Worm (Caenorhabditis elegans) whole organism, L4/young adult: ENCODE measurements around the gene F09F9.3.

Experiments used
- W03F9.2 ChIP-seq: fragments of 150-350 bp; optimal IDR thresholded peaks from 2 replicates; lab custom pipeline; 2014; ENCODE audit warnings: missing biosample characterization, missing genetic modification characterization
- dao-5 ChIP-seq: sonication (generic microtip); optimal IDR thresholded peaks from 2 replicates; lab custom pipeline; 2016; ENCODE audit warnings: missing genotype, missing genetic modification characterization, moderate library complexity, missing compliant biosample characterization
- him-1 ChIP-seq: sonication (generic microtip); optimal IDR thresholded peaks from 2 replicates; lab custom pipeline; 2016; ENCODE audit warnings: missing genotype, missing genetic modification reagents, missing genetic modification characterization, missing compliant biosample characterization

Gene F09F9.3

DNA sequence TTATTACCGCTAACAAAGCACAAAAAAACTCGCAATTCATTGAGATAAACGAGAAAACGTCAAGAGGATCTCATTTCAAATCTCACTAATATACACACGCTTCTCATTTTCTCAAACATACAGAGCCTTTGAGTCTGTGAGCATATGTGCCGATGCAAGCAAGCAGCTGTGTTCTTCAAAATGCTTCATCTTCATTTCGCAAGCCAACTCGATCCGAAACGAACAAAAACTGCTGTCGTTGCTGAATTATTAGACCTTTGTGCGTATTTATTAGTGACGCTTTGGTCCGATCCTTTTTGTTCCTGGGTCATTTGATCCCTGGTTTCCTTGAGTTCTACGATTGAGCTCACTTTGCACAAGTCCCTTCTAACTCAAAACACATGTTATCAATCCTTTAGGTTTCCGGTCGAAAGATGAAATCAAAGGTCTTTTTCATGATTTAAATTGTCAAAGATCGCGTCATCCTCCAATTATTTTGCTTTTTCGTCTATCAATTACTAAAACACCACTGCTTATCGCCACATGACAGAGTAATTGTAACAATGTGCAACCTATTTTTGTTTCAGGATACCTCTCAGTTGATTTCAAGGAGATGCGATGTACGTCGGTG is 13.8 kb downstream of the F09F9.3 start, which contains the start of gene R02E4.2:
R02E4.2 (plus strand) TSS at position 560 of the 610 bp plus-strand sequence.
- TF ChIP-seq W03F9.2 (tag; lab: Kevin White, UChicago) (no peak), dao-5 (tag; lab: Kevin White, UChicago) (no peak), him-1 (tag; lab: Kevin White, UChicago) (no peak)

DNA sequence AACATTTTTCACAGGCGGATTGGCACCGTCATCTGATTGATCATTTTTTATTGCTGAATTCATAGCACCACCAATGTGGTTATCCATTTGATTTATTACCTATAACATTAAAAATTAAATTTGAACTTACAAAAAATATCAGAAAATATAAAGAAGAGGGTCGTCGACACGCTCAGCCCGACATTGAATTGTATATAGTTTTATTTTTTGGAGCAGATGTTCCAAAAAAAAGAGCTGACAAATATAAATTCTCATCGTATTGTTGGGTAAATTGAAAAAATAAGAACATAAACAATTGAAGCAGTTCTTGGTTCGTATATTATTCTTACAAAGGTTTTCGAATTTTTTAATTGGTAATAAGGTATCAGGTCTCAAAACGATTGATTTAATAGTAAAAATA is 16.4 kb downstream of the F09F9.3 start, which contains the start of gene R02E4.1:
R02E4.1 (minus strand) TSS at position 101 of the 400 bp plus-strand sequence.
- no peak for TF ChIP-seq dao-5 (tag; lab: Kevin White, UChicago)
- no peak for TF ChIP-seq W03F9.2 (tag; lab: Kevin White, UChicago)
- TF ChIP-seq him-1 (tag; lab: Kevin White, UChicago), result no peak

DNA sequence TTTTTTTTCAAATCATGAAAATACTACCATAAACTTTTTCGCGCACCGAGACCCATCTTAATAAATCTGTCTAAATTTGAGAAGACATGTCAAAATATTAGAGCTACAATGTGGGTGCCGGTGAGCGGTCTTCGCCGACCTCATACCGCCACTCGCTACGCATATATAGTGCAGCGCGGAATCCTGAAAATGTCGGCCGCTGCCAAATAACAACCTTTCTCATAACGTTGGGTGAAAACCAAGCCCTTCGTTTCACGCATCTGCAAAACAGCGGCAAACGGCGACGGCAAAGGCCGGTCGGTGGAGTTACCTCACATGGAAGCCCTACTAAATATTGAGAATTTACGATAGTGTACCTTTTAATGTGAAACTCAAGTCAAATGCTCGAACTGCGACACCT is 17.8 kb downstream of the F09F9.3 start:
- TF ChIP-seq him-1 (tag; lab: Kevin White, UChicago) (no peak), dao-5 (tag; lab: Kevin White, UChicago) (no peak), W03F9.2 (tag; lab: Kevin White, UChicago) (no peak)

DNA sequence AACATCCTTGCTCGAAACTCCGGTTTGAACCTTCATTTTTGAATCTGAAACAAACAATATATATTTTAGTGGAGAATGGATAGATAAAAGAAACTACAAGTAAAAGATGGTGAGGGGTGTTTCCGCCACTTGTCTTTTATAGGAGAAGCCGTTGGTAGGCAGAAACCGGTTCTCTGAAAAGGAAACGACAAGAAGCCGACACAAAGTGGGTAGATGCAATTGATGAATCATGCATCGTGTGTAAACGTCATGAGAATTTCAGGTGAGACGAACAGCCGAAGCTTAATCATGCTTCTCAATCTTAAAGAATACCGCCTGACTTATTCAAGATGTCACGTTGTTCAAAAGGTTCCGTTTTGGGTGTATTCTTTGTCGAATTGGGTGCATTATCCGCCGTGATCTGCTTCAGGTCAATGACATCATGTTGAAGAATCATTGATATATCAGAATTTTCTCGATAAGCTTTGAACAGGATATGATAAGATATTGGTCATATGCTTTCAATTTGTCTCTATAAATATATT is 18.7 kb downstream of the F09F9.3 start, which contains the start of gene R02E4.3:
R02E4.3 (minus strand) TSS at position 51 of the 524 bp plus-strand sequence.
- no peak for TF ChIP-seq dao-5 (tag; lab: Kevin White, UChicago)
- TF ChIP-seq him-1 (tag; lab: Kevin White, UChicago), result no peak
- TF ChIP-seq W03F9.2 (tag; lab: Kevin White, UChicago), result no peak

DNA sequence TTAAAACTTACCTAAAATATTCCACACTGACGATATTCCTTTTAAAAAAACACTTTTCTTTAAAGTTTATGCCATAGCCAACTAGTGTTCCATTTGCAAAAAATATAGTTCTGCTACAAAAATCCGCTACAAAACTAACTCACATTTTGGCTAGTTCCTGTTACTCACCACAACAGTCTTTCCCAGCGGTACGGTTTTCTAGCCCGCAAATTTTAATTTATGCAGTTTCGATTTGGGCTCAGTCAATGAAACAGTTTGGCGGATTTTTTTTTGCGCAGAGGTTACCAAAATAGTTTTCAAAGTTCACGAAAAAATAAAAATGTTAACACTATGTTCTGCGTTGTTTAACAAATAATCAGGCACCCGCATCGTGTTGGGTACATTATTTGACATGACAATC is 19.6 kb downstream of the F09F9.3 start:
- TF ChIP-seq W03F9.2 (tag; lab: Kevin White, UChicago) (no peak), dao-5 (tag; lab: Kevin White, UChicago) (no peak), him-1 (tag; lab: Kevin White, UChicago) (no peak)

DNA sequence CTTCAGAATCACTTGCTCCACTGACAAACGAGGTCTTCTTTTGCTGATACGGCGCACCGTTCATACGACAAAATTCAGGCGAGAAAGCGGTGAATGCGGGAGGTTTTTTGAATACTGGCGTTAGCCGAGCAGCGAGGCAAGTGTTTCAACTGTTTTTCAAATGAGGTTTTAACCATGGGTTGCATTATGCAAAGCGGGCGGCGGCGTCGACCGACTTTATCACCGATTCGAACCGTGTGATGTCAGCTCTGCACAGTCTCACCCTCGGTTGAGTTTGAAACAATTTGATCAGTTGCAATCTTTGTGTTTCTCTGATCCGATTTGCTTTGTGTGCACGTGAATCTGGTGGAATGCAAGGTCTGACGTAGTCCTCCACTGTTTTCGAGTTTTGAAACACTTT is 20.4 kb downstream of the F09F9.3 start, which contains the start of gene clh-4:
clh-4 (minus strand) TSS at position 101 of the 400 bp plus-strand sequence.
- no peak for TF ChIP-seq him-1 (tag; lab: Kevin White, UChicago)
- TF ChIP-seq dao-5 (tag; lab: Kevin White, UChicago), result no peak
- TF ChIP-seq W03F9.2 (tag; lab: Kevin White, UChicago), result no peak

DNA sequence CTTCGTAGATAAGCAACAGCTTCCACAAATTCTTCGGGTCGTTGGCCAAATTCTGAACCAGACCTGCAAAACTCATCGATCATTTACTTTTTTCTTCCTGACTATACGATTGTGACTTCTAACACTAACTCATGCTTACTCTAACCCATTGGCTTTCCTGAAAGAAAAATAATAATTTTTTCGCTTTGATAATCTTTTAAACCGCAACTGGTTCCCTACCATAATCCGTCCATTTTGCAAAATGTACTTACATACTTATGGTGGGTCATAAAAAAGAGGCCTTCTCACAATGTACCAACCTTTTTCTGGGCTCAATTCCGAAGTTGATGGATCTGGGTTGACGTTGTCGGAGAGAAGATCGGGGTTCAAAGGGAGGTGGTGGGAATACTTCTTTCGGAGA is 25.9 kb downstream of the F09F9.3 start:
- TF ChIP-seq dao-5 (tag; lab: Kevin White, UChicago) (no peak), W03F9.2 (tag; lab: Kevin White, UChicago) (no peak), him-1 (tag; lab: Kevin White, UChicago) (no peak)

DNA sequence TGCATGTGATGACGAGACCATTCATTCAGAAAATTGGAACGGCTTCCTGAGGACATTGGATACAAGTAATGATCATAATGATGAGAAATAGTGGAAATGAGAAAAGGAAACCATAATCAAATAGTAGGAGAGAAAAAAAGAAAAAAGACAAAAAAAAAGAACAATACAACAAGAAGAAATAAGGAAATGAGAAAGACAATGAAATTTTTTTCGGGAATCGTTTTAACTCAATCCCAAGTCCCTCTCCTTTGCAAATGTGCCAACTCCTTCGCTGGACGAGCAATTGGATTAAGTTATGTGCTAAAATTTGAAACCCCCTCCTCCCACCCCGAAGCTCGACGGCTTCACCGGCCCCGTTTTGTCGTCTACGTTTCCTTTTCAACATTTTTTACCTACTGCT is 31.9 kb downstream of the F09F9.3 start:
- TF ChIP-seq him-1 (tag; lab: Kevin White, UChicago) (no peak), W03F9.2 (tag; lab: Kevin White, UChicago) (no peak)

DNA sequence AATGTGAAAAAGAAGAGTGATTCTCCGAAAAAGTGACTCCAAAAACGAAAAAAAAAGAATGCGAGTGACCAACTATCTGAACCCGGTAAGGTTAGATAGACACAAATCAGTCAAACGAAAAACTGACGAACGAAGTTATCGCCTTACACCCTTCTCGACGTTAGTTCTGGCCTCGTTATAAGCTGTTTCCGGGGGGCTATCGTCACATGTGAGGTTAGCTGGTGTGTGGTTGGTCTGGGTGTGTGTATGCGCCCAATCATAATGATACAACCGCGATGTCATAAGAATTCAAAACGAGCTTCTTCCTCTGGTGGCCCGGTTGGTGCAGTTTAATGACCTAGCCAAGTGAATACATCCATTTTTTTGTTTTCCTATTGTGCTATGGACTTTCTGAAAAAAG is 35.3 kb downstream of the F09F9.3 start:
- TF ChIP-seq dao-5 (tag; lab: Kevin White, UChicago) (no peak), W03F9.2 (tag; lab: Kevin White, UChicago) (no peak), him-1 (tag; lab: Kevin White, UChicago) (no peak)

DNA sequence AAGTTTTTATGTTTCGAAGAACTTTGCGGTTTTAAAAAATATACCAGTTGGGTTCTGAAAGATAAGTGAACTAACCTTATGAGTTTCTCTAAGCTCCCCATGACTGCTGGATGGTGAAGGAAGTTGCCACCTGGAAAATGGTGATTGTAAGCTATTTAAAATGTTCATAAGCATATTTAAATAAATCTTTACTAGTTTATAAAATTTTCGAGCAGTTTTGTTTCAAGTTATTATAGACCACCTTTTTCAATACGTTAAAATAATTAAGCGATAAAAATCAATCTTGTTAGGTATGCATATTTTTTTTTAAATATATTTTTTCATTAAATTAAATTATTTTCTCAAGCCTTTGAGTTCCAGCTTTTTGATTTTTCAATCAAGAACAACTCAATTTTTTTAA is 41.6 kb downstream of the F09F9.3 start, which contains the start of gene T06F4.1:
T06F4.1 (minus strand) TSS at position 101 of the 400 bp plus-strand sequence.
- TF ChIP-seq him-1 (tag; lab: Kevin White, UChicago), result no peak
- TF ChIP-seq W03F9.2 (tag; lab: Kevin White, UChicago), result no peak
- TF ChIP-seq dao-5 (tag; lab: Kevin White, UChicago), result no peak

DNA sequence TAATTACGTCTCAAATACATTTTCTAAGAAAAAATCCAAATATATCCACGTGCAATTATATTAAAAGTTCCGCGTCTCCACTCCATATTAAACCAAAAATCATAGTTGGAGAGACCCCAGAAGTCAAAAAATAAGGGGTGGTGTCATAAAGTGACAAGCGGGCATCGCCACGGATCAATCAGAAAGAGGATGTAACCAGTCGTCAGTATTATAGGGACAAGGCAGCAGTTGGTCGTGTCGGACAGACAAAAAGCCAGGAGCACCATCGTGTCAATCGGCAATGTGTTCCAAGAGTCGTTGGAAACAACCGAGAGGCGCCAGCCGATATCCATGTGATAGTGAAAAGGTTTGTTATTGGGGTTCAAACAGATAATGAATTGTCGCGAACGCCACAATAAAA is 44.9 kb downstream of the F09F9.3 start:
- TF ChIP-seq W03F9.2 (tag; lab: Kevin White, UChicago) (no peak), him-1 (tag; lab: Kevin White, UChicago) (no peak), dao-5 (tag; lab: Kevin White, UChicago) (no peak)

DNA sequence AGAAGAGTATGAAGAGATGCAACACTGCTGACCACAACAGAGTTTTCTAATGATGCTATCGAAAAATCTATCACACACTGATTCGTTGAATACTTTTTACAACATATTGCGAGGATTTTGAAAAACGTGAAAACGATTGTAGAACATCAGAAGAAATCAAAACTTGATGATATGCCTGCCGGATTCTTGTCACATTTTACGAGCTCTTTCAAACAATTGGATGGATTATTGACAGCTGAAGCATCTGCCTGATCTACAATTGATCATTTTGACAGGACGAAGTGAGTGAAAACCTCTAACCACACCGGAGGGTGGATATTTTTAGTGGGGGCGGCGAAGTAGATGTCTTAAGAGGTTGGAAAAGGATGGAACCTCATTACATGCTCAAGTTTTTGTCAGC is 48.3 kb downstream of the F09F9.3 start:
- TF ChIP-seq dao-5 (tag; lab: Kevin White, UChicago), result no peak
- no peak for TF ChIP-seq W03F9.2 (tag; lab: Kevin White, UChicago)
- no peak for TF ChIP-seq him-1 (tag; lab: Kevin White, UChicago)
